Worm (Caenorhabditis elegans): Measurements from ENCODE around the gene C34B4.3.

DNA sequence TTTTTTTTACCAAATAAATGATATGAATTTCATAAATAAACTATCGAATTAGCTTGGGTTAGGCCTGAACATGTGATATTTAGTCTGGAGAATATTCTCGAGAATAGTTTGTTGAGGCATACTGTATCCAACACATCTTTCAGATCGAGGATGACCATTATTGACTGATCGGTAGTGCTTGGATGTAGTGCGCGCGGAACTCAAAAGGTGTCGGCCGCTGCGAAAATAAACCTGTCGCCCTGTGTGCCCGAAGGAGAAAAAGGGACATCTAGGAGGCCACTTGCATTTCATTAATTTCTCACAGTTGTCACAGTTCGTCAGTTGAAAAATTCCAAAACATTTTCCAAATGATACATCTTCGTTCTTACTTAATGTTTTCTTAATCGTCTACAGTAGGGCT lies 6.8 kb downstream of the C34B4.3 start:
- TF ChIP-seq peb-1 (tag; optimal IDR thresholded peaks at IDR 0.05) (no peak), skn-1 (tag; optimal IDR thresholded peaks at IDR 0.05) (no peak), nhr-11 (tag; optimal IDR thresholded peaks at IDR 0.05) (no peak), lin-11 (tag; optimal IDR thresholded peaks at IDR 0.05) (no peak), ama-1 (optimal IDR thresholded peaks at IDR 0.05) (no peak), unc-62 (GFP tag; optimal IDR thresholded peaks at IDR 0.05) (no peak), nhr-129 (tag; optimal IDR thresholded peaks at IDR 0.05) (no peak), egl-27 (tag; optimal IDR thresholded peaks at IDR 0.05) (no peak), fos-1 (tag; optimal IDR thresholded peaks at IDR 0.05) (no peak), lsy-2 (tag; optimal IDR thresholded peaks at IDR 0.05) (no peak), nhr-237 (tag; optimal IDR thresholded peaks at IDR 0.05) (no peak), aly-2 (tag; optimal IDR thresholded peaks at IDR 0.05) (no peak), ZK546.5 (tag; optimal IDR thresholded peaks at IDR 0.05) (no peak)

Data from whole organism, L2 larva.